Worm (Caenorhabditis elegans) whole organism, young adult: ENCODE measurements around the gene ZK550.2.

ENCODE experiments used
- B0019.2 ChIP-seq: fragments of 200-800 bp; sonication (Bioruptor generic); conservative IDR thresholded peaks from 2 replicates; pipeline ENCODE4 v1.3.6; 2022; ENCODE audit warnings: missing genetic modification reagents, missing genetic modification characterization, missing compliant biosample characterization
- B0035.1 ChIP-seq: sonication (generic microtip); optimal IDR thresholded peaks from 2 replicates; lab custom pipeline; 2016; ENCODE audit warnings: missing genetic modification characterization, mild to moderate bottlenecking, missing compliant biosample characterization, missing genotype, missing genetic modification reagents
- F10E7.11 ChIP-seq: sonication (generic microtip); optimal IDR thresholded peaks from 2 replicates; lab custom pipeline; 2017; ENCODE audit warnings: mild to moderate bottlenecking, missing genetic modification characterization, moderate library complexity, missing compliant biosample characterization
- F39B2.1 ChIP-seq: fragments of 200-800 bp; sonication (Bioruptor generic); IDR thresholded peaks from 2 replicates; pipeline ENCODE4 v1.3.6; 2022; ENCODE audit warnings: missing genetic modification reagents, missing genetic modification characterization, missing compliant biosample characterization
- F49E8.2 ChIP-seq: sonication (generic microtip); optimal IDR thresholded peaks from 3 replicates; lab custom pipeline; 2017; ENCODE audit warnings: missing genetic modification characterization, mild to moderate bottlenecking, missing compliant biosample characterization, antibody characterized with exemption, moderate library complexity; ENCODE audit not compliant: insufficient read depth
- F55B11.4 ChIP-seq: sonication (generic microtip); optimal IDR thresholded peaks from 2 replicates; lab custom pipeline; 2016; ENCODE audit warnings: missing compliant biosample characterization, missing genetic modification characterization, borderline replicate concordance; ENCODE audit not compliant: insufficient read depth
- F57A8.1 ChIP-seq: fragments of 200-800 bp; sonication (Bioruptor generic); optimal IDR thresholded peaks from 2 replicates; lab custom pipeline; 2018; ENCODE audit warnings: mild to moderate bottlenecking, missing genetic modification characterization, moderate library complexity, missing compliant biosample characterization
- K12H6.12 ChIP-seq: fragments of 200-800 bp; sonication (Bioruptor generic); optimal IDR thresholded peaks from 2 replicates; lab custom pipeline; 2018; ENCODE audit warnings: mild to moderate bottlenecking, missing genetic modification characterization, missing compliant biosample characterization
- T07F8.4 ChIP-seq: sonication (generic microtip); optimal IDR thresholded peaks from 2 replicates; lab custom pipeline; 2016; ENCODE audit warnings: mild to moderate bottlenecking, missing genetic modification characterization, moderate library complexity, missing compliant biosample characterization
- Y53F4B.3 ChIP-seq: fragments of 200-800 bp; sonication (Bioruptor generic); IDR thresholded peaks from 2 replicates; pipeline ENCODE4 v1.3.6; 2022; ENCODE audit warnings: missing genetic modification reagents, missing genetic modification characterization, missing compliant biosample characterization
- ZK185.1 ChIP-seq: sonication (generic microtip); optimal IDR thresholded peaks from 2 replicates; lab custom pipeline; 2016; ENCODE audit warnings: mild to moderate bottlenecking, missing genetic modification characterization, missing compliant biosample characterization; ENCODE audit not compliant: poor library complexity, severe bottlenecking
- aptf-2 ChIP-seq: fragments of 200-800 bp; sonication (Bioruptor generic); conservative IDR thresholded peaks from 2 replicates; pipeline ENCODE4 v1.3.6; 2022; ENCODE audit warnings: missing genetic modification reagents, missing genetic modification characterization, missing compliant biosample characterization
- attf-5 ChIP-seq: fragments of 200-800 bp; sonication (Bioruptor generic); optimal IDR thresholded peaks from 2 replicates; lab custom pipeline; 2018; ENCODE audit warnings: mild to moderate bottlenecking, missing genetic modification characterization, missing compliant biosample characterization
- attf-6 ChIP-seq: fragments of 200-800 bp; sonication (Bioruptor generic); IDR thresholded peaks from 2 replicates; pipeline ENCODE4 v1.3.6; 2022; ENCODE audit warnings: missing genetic modification reagents, missing genetic modification characterization, missing compliant biosample characterization
- bed-2 ChIP-seq: fragments of 200-800 bp; sonication (Bioruptor generic); IDR thresholded peaks from 2 replicates; pipeline ENCODE4 v1.3.6; 2022; ENCODE audit warnings: missing genetic modification reagents, missing genetic modification characterization, missing compliant biosample characterization
- ccch-3 ChIP-seq: fragments of 200-800 bp; sonication (Bioruptor generic); optimal IDR thresholded peaks from 2 replicates; lab custom pipeline; 2018; ENCODE audit warnings: mild to moderate bottlenecking, missing genetic modification characterization, missing compliant biosample characterization
- cebp-2 ChIP-seq: fragments of 200-800 bp; sonication (Bioruptor generic); IDR thresholded peaks from 2 replicates; pipeline ENCODE4 v1.3.6; 2022; ENCODE audit warnings: missing genetic modification characterization, missing compliant biosample characterization
- ceh-100 ChIP-seq: fragments of 200-800 bp; sonication (Bioruptor generic); IDR thresholded peaks from 2 replicates; pipeline ENCODE4 v1.3.6; 2022; ENCODE audit warnings: missing genetic modification reagents, missing genetic modification characterization, missing compliant biosample characterization
- ceh-58 ChIP-seq: fragments of 200-800 bp; sonication (Bioruptor generic); IDR thresholded peaks from 2 replicates; pipeline ENCODE4 v1.3.6; 2022; ENCODE audit warnings: missing genetic modification characterization, missing compliant biosample characterization
- ceh-91 ChIP-seq: fragments of 200-800 bp; sonication (Bioruptor generic); IDR thresholded peaks from 2 replicates; pipeline ENCODE4 v1.3.6; 2022; ENCODE audit warnings: missing genetic modification reagents, missing genetic modification characterization, missing compliant biosample characterization
- chd-7 ChIP-seq: sonication (generic microtip); optimal IDR thresholded peaks from 2 replicates; lab custom pipeline; 2016; ENCODE audit warnings: mild to moderate bottlenecking, missing genetic modification characterization, moderate library complexity, missing compliant biosample characterization
- ekl-4 ChIP-seq: fragments of 200-800 bp; sonication (Bioruptor generic); IDR thresholded peaks from 2 replicates; pipeline ENCODE4 v1.3.6; 2022; ENCODE audit warnings: missing genetic modification reagents, missing genetic modification characterization, missing compliant biosample characterization
- ets-4 ChIP-seq: fragments of 200-800 bp; sonication (Bioruptor generic); optimal IDR thresholded peaks from 2 replicates; lab custom pipeline; 2018; ENCODE audit warnings: mild to moderate bottlenecking, missing genetic modification characterization, missing compliant biosample characterization
- fkh-3 ChIP-seq: sonication (generic microtip); optimal IDR thresholded peaks from 2 replicates; lab custom pipeline; 2016; ENCODE audit warnings: mild to moderate bottlenecking, missing genetic modification characterization, missing compliant biosample characterization
- gei-17 ChIP-seq: fragments of 200-800 bp; sonication (Bioruptor generic); optimal IDR thresholded peaks from 2 replicates; lab custom pipeline; 2018; ENCODE audit warnings: mild to moderate bottlenecking, missing genetic modification characterization, missing compliant biosample characterization
- him-1 ChIP-seq: sonication (generic microtip); optimal IDR thresholded peaks from 2 replicates; lab custom pipeline; 2016; ENCODE audit warnings: missing genotype, missing genetic modification reagents, missing genetic modification characterization, missing compliant biosample characterization
- hsf-1 ChIP-seq: fragments of 200-800 bp; sonication (Bioruptor generic); IDR thresholded peaks from 2 replicates; pipeline ENCODE4 v1.3.6; 2022; ENCODE audit warnings: missing genetic modification reagents, missing genetic modification characterization, missing compliant biosample characterization
- lag-1 ChIP-seq: fragments of 200-800 bp; sonication (Bioruptor generic); IDR thresholded peaks from 2 replicates; pipeline ENCODE4 v1.3.6; 2022; ENCODE audit warnings: missing genetic modification reagents, missing genetic modification characterization, missing compliant biosample characterization
- let-607 ChIP-seq, 2 experiments: fragments of 200-800 bp in 1 of 2; sonication (Bioruptor generic) in 1 of 2; sonication (generic microtip) in 1 of 2; optimal IDR thresholded peaks; 2 replicates each; lab custom pipeline; 2016 to 2018; ENCODE audit warnings: mild to moderate bottlenecking in 2 of 2, missing compliant biosample characterization in 2 of 2, missing genetic modification characterization in 2 of 2, moderate library complexity in 2 of 2, missing genotype in 1 of 2
- lin-40 ChIP-seq: sonication (generic microtip); optimal IDR thresholded peaks from 2 replicates; lab custom pipeline; 2016; ENCODE audit warnings: missing genetic modification characterization, mild to moderate bottlenecking, missing compliant biosample characterization, missing genotype, missing genetic modification reagents
- lin-54 ChIP-seq: fragments of 200-800 bp; sonication (Bioruptor generic); optimal IDR thresholded peaks from 2 replicates; lab custom pipeline; 2018; ENCODE audit warnings: mild to moderate bottlenecking, missing genetic modification characterization, missing compliant biosample characterization
- lir-1 ChIP-seq: fragments of 200-800 bp; sonication (Bioruptor generic); conservative IDR thresholded peaks from 2 replicates; pipeline ENCODE4 v1.3.6; 2022; ENCODE audit warnings: missing genetic modification reagents, missing genetic modification characterization, missing compliant biosample characterization
- lsy-27 ChIP-seq: sonication (generic microtip); optimal IDR thresholded peaks from 2 replicates; lab custom pipeline; 2017; ENCODE audit warnings: missing genetic modification characterization, mild to moderate bottlenecking, missing compliant biosample characterization, antibody characterized with exemption, missing genotype, borderline replicate concordance; ENCODE audit not compliant: insufficient read depth
- madf-10 ChIP-seq: sonication (generic microtip); optimal IDR thresholded peaks from 2 replicates; lab custom pipeline; 2016; ENCODE audit warnings: mild to moderate bottlenecking, missing genetic modification characterization, missing compliant biosample characterization
- mcd-1 ChIP-seq: fragments of 200-800 bp; sonication (Bioruptor generic); IDR thresholded peaks from 2 replicates; pipeline ENCODE4 v1.3.6; 2022; ENCODE audit warnings: missing genetic modification reagents, missing genetic modification characterization, missing compliant biosample characterization
- mes-4 ChIP-seq: sonication (generic microtip); optimal IDR thresholded peaks from 2 replicates; lab custom pipeline; 2016; ENCODE audit warnings: missing genotype, missing genetic modification characterization, missing compliant biosample characterization
- nfya-1 ChIP-seq: sonication (generic microtip); optimal IDR thresholded peaks from 2 replicates; lab custom pipeline; 2017; ENCODE audit warnings: antibody characterized with exemption, missing compliant biosample characterization, missing genetic modification characterization, borderline replicate concordance; ENCODE audit not compliant: insufficient read depth
- nfya-2 ChIP-seq: fragments of 200-800 bp; sonication (Bioruptor generic); IDR thresholded peaks from 2 replicates; pipeline ENCODE4 v1.3.6; 2022; ENCODE audit warnings: missing genetic modification reagents, missing genetic modification characterization, missing compliant biosample characterization
- nhr-90 ChIP-seq: sonication (generic microtip); optimal IDR thresholded peaks from 2 replicates; lab custom pipeline; 2016; ENCODE audit warnings: missing genotype, mild to moderate bottlenecking, missing genetic modification characterization, missing compliant biosample characterization
- pbrm-1 ChIP-seq: fragments of 200-800 bp; sonication (Bioruptor generic); IDR thresholded peaks from 2 replicates; pipeline ENCODE4 v1.3.6; 2022; ENCODE audit warnings: missing genetic modification reagents, missing genetic modification characterization, missing compliant biosample characterization
- rpc-1 ChIP-seq, 2 experiments: fragments of 150-350 bp in 1 of 2; sonication (generic microtip) in 1 of 2; optimal IDR thresholded peaks; 2 replicates each; lab custom pipeline; 2014 to 2018; ENCODE audit warnings: missing biosample characterization in 1 of 2, missing genetic modification characterization in 1 of 2, missing genetic modification reagents in 1 of 2, missing genotype in 1 of 2
- sdz-38 ChIP-seq: sonication (generic microtip); optimal IDR thresholded peaks from 2 replicates; lab custom pipeline; 2016; ENCODE audit warnings: missing genotype, missing genetic modification characterization, missing compliant biosample characterization
- sea-2 ChIP-seq: fragments of 200-800 bp; sonication (Bioruptor generic); IDR thresholded peaks from 2 replicates; pipeline ENCODE4 v1.3.6; 2022; ENCODE audit warnings: missing genetic modification characterization, missing compliant biosample characterization
- unc-62 ChIP-seq: fragments of 150-350 bp; optimal IDR thresholded peaks from 2 replicates; lab custom pipeline; 2014; ENCODE audit warnings: missing biosample characterization, missing genetic modification reagents, missing genetic modification characterization
- zim-3 ChIP-seq: sonication (generic microtip); optimal IDR thresholded peaks from 2 replicates; lab custom pipeline; 2017; ENCODE audit warnings: mild to moderate bottlenecking, missing genetic modification characterization, moderate library complexity, missing compliant biosample characterization
- ztf-26 ChIP-seq: sonication (generic microtip); optimal IDR thresholded peaks from 2 replicates; lab custom pipeline; 2017; ENCODE audit warnings: missing genetic modification characterization, missing compliant biosample characterization
- ztf-3 ChIP-seq: fragments of 200-800 bp; sonication (Bioruptor generic); optimal IDR thresholded peaks from 2 replicates; lab custom pipeline; 2018; ENCODE audit warnings: mild to moderate bottlenecking, missing genetic modification characterization, missing compliant biosample characterization
- ztf-6 ChIP-seq: fragments of 200-800 bp; sonication (Bioruptor generic); IDR thresholded peaks from 2 replicates; pipeline ENCODE4 v1.3.6; 2022; ENCODE audit warnings: missing genetic modification reagents, missing genetic modification characterization, missing compliant biosample characterization

Gene ZK550.2

DNA sequence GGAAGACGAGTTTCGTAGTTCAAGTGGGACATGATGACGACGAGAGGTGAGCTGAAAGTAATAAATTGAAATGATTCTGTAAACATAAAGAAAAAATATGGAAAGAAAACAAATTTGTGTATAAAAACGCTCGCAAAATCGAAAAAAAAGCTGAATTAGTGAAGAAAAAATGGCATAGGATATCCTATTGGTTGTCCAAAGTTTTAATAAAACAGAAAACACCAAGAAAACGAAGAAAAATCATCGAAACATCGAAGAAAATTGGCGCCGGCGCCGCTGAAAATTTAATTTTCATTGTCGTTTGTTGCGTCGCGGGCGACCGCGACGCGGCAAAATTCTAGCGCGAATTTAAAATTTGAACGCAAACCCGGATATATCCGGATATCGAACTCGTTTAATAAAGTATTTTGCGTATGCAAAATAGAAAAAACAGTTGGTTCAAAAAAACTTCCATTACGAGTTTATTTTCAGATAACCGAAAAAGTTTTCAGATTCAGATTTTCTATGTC is 28.3 kb downstream of the ZK550.2 start, which contains the start of gene gln-5 (continued):
- TF ChIP-seq mes-4 (no peak), pbrm-1 (GFP tag; lab: Robert Waterston, UW) (no peak), Y53F4B.3 (GFP tag; lab: Robert Waterston, UW) (no peak), ZK185.1 (tag; lab: Kevin White, UChicago) (no peak), bed-2 (no peak), sea-2 (GFP tag; lab: Robert Waterston, UW) (no peak), lag-1 (GFP tag; lab: Robert Waterston, UW) (no peak), unc-62 (GFP tag; lab: Kevin White, UChicago) (no peak), F49E8.2 (tag; lab: Kevin White, UChicago) (peak; percentile 48), hsf-1 (peak; percentile 95), attf-5 (GFP tag; lab: Kevin White, UChicago) (no peak), gei-17 (GFP tag; lab: Kevin White, UChicago) (no peak), chd-7 (tag; lab: Kevin White, UChicago) (no peak), lsy-27 (tag; lab: Kevin White, UChicago) (no peak), K12H6.12 (tag; lab: Kevin White, UChicago) (no peak), F57A8.1 (GFP tag; lab: Kevin White, UChicago) (no peak), F10E7.11 (tag; lab: Kevin White, UChicago) (no peak), let-607 (tag; optimal IDR thresholded peaks at IDR 0.05; lab: Kevin White, UChicago) (no peak), lin-40 (tag; lab: Kevin White, UChicago) (no peak), B0019.2 (GFP tag; lab: Robert Waterston, UW) (peak; percentile 66), sdz-38 (no peak), nfya-2 (GFP tag; lab: Robert Waterston, UW) (no peak), rpc-1 (optimal IDR thresholded peaks at IDR 0.05; lab: Kevin White, UChicago) (no peak), rpc-1 (tag; optimal IDR thresholded peaks at IDR 0.05; lab: Kevin White, UChicago) (no peak), B0035.1 (tag; lab: Kevin White, UChicago) (no peak), ztf-26 (tag; lab: Kevin White, UChicago) (no peak), him-1 (tag; lab: Kevin White, UChicago) (no peak), lir-1 (GFP tag; lab: Robert Waterston, UW) (no peak; the same call in 1 of the 2 replicates), cebp-2 (GFP tag; lab: Robert Waterston, UW) (no peak), mcd-1 (GFP tag; lab: Robert Waterston, UW) (peak; percentile 37; the same call in 1 of the 2 replicates), nhr-90 (tag; lab: Kevin White, UChicago) (no peak), F39B2.1 (no peak), T07F8.4 (tag; lab: Kevin White, UChicago) (no peak), ceh-100 (GFP tag; lab: Robert Waterston, UW) (peak; percentile 51; the same call in 1 of the 2 replicates), ceh-58 (GFP tag; lab: Robert Waterston, UW) (no peak), ccch-3 (no peak), lin-54 (GFP tag; lab: Kevin White, UChicago) (peak; percentile 79), ztf-6 (GFP tag; lab: Robert Waterston, UW) (no peak), aptf-2 (GFP tag; lab: Robert Waterston, UW) (no peak), ceh-91 (GFP tag; lab: Robert Waterston, UW) (peak; percentile 94), zim-3 (tag; lab: Kevin White, UChicago) (no peak), attf-6 (GFP tag; lab: Robert Waterston, UW) (peak; percentile 88), ekl-4 (GFP tag; lab: Robert Waterston, UW) (no peak), ztf-3 (GFP tag; lab: Kevin White, UChicago) (no peak), ets-4 (GFP tag; lab: Kevin White, UChicago) (no peak), nfya-1 (tag; lab: Kevin White, UChicago) (no peak), madf-10 (tag; lab: Kevin White, UChicago) (no peak), F55B11.4 (no peak), fkh-3 (tag; lab: Kevin White, UChicago) (no peak)
